Fruit fly (Drosophila melanogaster): ENCODE results near the gene Es2.

The Es2 gene

DNA sequence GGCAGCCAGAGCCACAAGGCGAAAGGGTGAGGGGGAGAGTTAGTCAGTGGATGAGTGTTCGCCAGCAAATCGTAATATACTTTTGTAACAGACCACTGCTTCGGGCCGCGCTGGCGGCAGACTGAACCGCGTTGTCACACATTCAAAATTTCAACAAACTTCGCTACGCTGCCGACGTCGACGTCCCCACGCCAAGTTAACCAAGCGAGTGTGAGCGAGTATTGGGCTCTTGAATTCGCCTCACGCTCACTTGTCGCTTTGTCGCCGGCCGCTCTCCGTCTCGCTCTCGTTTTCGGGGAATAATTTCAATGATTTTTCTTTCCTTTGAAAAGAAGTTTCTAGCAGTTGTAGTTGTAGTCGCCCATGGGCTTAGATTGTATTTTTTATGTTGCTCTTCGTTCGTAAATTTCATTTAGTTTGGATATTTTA is 49.7 kb upstream of the Es2 start, which contains the start of gene lawc (continued):
- TF ChIP-seq CG15073 (GFP tag; optimal IDR thresholded peaks at IDR 0.05) = no peak
- TF ChIP-seq CG10431 (GFP tag; optimal IDR thresholded peaks at IDR 0.05) = peak; percentile 45
- TF ChIP-seq tin (GFP tag; optimal IDR thresholded peaks at IDR 0.05) = peak; percentile 10
- no peak for TF ChIP-seq CG6272 (GFP tag; IDR thresholded peaks at IDR 0.05)
- TF ChIP-seq Vsx1 (GFP tag; optimal IDR thresholded peaks at IDR 0.05) = no peak
- TF ChIP-seq br (optimal IDR thresholded peaks at IDR 0.05) = no peak
- peak; percentile 84 for TF ChIP-seq CG6765 (GFP tag; optimal IDR thresholded peaks at IDR 0.05)
- TF ChIP-seq CG2116 (GFP tag; optimal IDR thresholded peaks at IDR 0.05) = no peak
- TF ChIP-seq CTCF (GFP tag; optimal IDR thresholded peaks at IDR 0.05) = peak; percentile 23
- peak; percentile 35 for TF ChIP-seq fd64A (GFP tag; optimal IDR thresholded peaks at IDR 0.05)
- no peak for TF ChIP-seq sisA (GFP tag; IDR thresholded peaks at IDR 0.05)
- no peak for TF ChIP-seq dan (GFP tag; IDR thresholded peaks at IDR 0.05)
- TF ChIP-seq tap (tag; optimal IDR thresholded peaks at IDR 0.05) = peak; percentile 7
- TF ChIP-seq ase (GFP tag; IDR thresholded peaks at IDR 0.05) = 0 out of 3 replicates have a peak, but pooled peaks have one; percentile 37
- no peak for TF ChIP-seq CG3726 (GFP tag; IDR thresholded peaks at IDR 0.05)
- no peak for TF ChIP-seq CG11398 (GFP tag; optimal IDR thresholded peaks at IDR 0.05)
- peak; percentile 11; the same call in 1 of the 2 replicates for TF ChIP-seq Nf-YA (GFP tag; IDR thresholded peaks at IDR 0.05)
- TF ChIP-seq CG4282 (GFP tag; optimal IDR thresholded peaks at IDR 0.05) = no peak
- peak; percentile 52 for TF ChIP-seq cg (GFP tag; optimal IDR thresholded peaks at IDR 0.05)
- peak; percentile 9 for TF ChIP-seq CG7556 (GFP tag; optimal IDR thresholded peaks at IDR 0.05)
- TF ChIP-seq CG2712 (tag; optimal IDR thresholded peaks at IDR 0.05) = peak; percentile 16
- no peak for TF ChIP-seq CG12236 (GFP tag; optimal IDR thresholded peaks at IDR 0.05)
- TF ChIP-seq CkIIα-i1 (GFP tag; IDR thresholded peaks at IDR 0.05) = no peak
- no peak for TF ChIP-seq HmgD (GFP tag; optimal IDR thresholded peaks at IDR 0.05)
- TF ChIP-seq CG4328 (GFP tag; optimal IDR thresholded peaks at IDR 0.05) = peak; percentile 57
- TF ChIP-seq eve (GFP tag; optimal IDR thresholded peaks at IDR 0.05) = no peak
- no peak for TF ChIP-seq knrl (GFP tag; IDR thresholded peaks at IDR 0.05; ENCODE audit: partially characterized antibody)
- peak; percentile 32 for TF ChIP-seq Nf-YB (GFP tag; optimal IDR thresholded peaks at IDR 0.05)
- TF ChIP-seq CG3065 (GFP tag; optimal IDR thresholded peaks at IDR 0.05) = no peak
- peak; percentile 61 for TF ChIP-seq CG9932 (GFP tag; IDR thresholded peaks at IDR 0.05)
- no peak for TF ChIP-seq CG12391 (tag; optimal IDR thresholded peaks at IDR 0.05)
- no peak for TF ChIP-seq CG18262 (tag; optimal IDR thresholded peaks at IDR 0.05)
- peak; percentile 30 for TF ChIP-seq CG1603 (tag; optimal IDR thresholded peaks at IDR 0.05)
- no peak for TF ChIP-seq dmrt99B (tag; optimal IDR thresholded peaks at IDR 0.05)
- TF ChIP-seq fd3F (GFP tag; optimal IDR thresholded peaks at IDR 0.05) = no peak
- no peak for TF ChIP-seq Bdp1 (GFP tag; optimal IDR thresholded peaks at IDR 0.05)
- no peak for TF ChIP-seq Awh (GFP tag; IDR thresholded peaks at IDR 0.05)
- TF ChIP-seq CG7372 (GFP tag; IDR thresholded peaks at IDR 0.05) = no peak
- no peak for TF ChIP-seq nmo (GFP tag; optimal IDR thresholded peaks at IDR 0.05)
- peak; percentile 7 for TF ChIP-seq CG9727 (GFP tag; optimal IDR thresholded peaks at IDR 0.05)
- TF ChIP-seq CG13287 (GFP tag; IDR thresholded peaks at IDR 0.05; ENCODE audit: partially characterized antibody) = peak; percentile 24; the same call in 1 of the 2 replicates
- peak; percentile 76 for TF ChIP-seq D (optimal IDR thresholded peaks at IDR 0.05)
- no peak for TF ChIP-seq D (GFP tag; optimal IDR thresholded peaks at IDR 0.05)
- no peak for TF ChIP-seq fu2 (GFP tag; optimal IDR thresholded peaks at IDR 0.05)
- TF ChIP-seq CG32532 (GFP tag; IDR thresholded peaks at IDR 0.05) = peak; percentile 60
- TF ChIP-seq dysf (GFP tag; IDR thresholded peaks at IDR 0.05) = peak; percentile 39; the same call in 1 of the 3 replicates
- peak; percentile 67 for TF ChIP-seq CG13296 (GFP tag; optimal IDR thresholded peaks at IDR 0.05)
- TF ChIP-seq Fer3 (tag; optimal IDR thresholded peaks at IDR 0.05) = no peak
- no peak for TF ChIP-seq crp (GFP tag; optimal IDR thresholded peaks at IDR 0.05)
- no peak for TF ChIP-seq CG10654 (GFP tag; optimal IDR thresholded peaks at IDR 0.05)
- TF ChIP-seq Hand (GFP tag; optimal IDR thresholded peaks at IDR 0.05) = peak; percentile 66
- TF ChIP-seq her (GFP tag; optimal IDR thresholded peaks at IDR 0.05) = peak; percentile 20
- no peak for TF ChIP-seq HLH54F (GFP tag; optimal IDR thresholded peaks at IDR 0.05)
